Fruit fly (Drosophila melanogaster) whole organism, embryonic: ENCODE results near the gene CG13247.

ENCODE experiments used
- Abd-B ChIP-seq: fragments of 200-800 bp; sonication (Bioruptor generic); optimal IDR thresholded peaks from 2 replicates; lab custom pipeline; 2018; ENCODE audit warnings: missing biosample characterization, mild to moderate bottlenecking, missing genetic modification characterization, moderate library complexity
- BtbVII ChIP-seq: fragments of 200-800 bp; sonication (Bioruptor generic); optimal IDR thresholded peaks from 3 replicates; lab custom pipeline; 2017; ENCODE audit warnings: missing biosample characterization, mild to moderate bottlenecking, missing genetic modification characterization
- CG11085 ChIP-seq: fragments of 200-800 bp; sonication (Bioruptor generic); IDR thresholded peaks from 2 replicates; pipeline ENCODE4 v1.3.6; 2022; ENCODE audit warnings: missing biosample characterization, missing genetic modification characterization
- CG12104 ChIP-seq: fragments of 200-800 bp; sonication (Bioruptor generic); optimal IDR thresholded peaks from 3 replicates; lab custom pipeline; 2016; ENCODE audit warnings: missing biosample characterization, missing genetic modification characterization
- CG12744 ChIP-seq: fragments of 200-800 bp; sonication (Bioruptor generic); optimal IDR thresholded peaks from 2 replicates; lab custom pipeline; 2016; ENCODE audit warnings: missing biosample characterization, missing genetic modification characterization
- CG14014 ChIP-seq: fragments of 200-800 bp; sonication (Bioruptor generic); IDR thresholded peaks from 2 replicates; pipeline ENCODE4 v1.3.6; 2022; ENCODE audit warnings: missing biosample characterization, missing genetic modification characterization
- CG14050 ChIP-seq: fragments of 200-800 bp; sonication (Bioruptor generic); IDR thresholded peaks from 3 replicates; pipeline ENCODE4 v1.3.6; 2022; ENCODE audit warnings: missing biosample characterization, missing genetic modification characterization
- CG14965 ChIP-seq: fragments of 200-800 bp; sonication (Bioruptor generic); optimal IDR thresholded peaks from 2 replicates; lab custom pipeline; 2016; ENCODE audit warnings: missing biosample characterization, missing genetic modification characterization, borderline replicate concordance
- CG1529 ChIP-seq: fragments of 200-800 bp; sonication (Bioruptor generic); optimal IDR thresholded peaks from 3 replicates; lab custom pipeline; 2018; ENCODE audit warnings: missing biosample characterization, missing genetic modification characterization
- CG15479 ChIP-seq: fragments of 200-800 bp; sonication (Bioruptor generic); optimal IDR thresholded peaks from 3 replicates; lab custom pipeline; 2019; ENCODE audit warnings: missing biosample characterization, mild to moderate bottlenecking, missing genetic modification characterization, moderate library complexity
- CG15514 ChIP-seq: fragments of 200-800 bp; sonication (Bioruptor generic); optimal IDR thresholded peaks from 3 replicates; lab custom pipeline; 2017; ENCODE audit warnings: missing biosample characterization, missing genetic modification characterization, mild to moderate bottlenecking, moderate library complexity, missing genetic modification reagents
- CG15601 ChIP-seq: fragments of 200-800 bp; sonication (Bioruptor generic); optimal IDR thresholded peaks from 3 replicates; lab custom pipeline; 2019; ENCODE audit warnings: missing biosample characterization, mild to moderate bottlenecking, missing genetic modification characterization, moderate library complexity
- CG17385 ChIP-seq: fragments of 200-800 bp; sonication (Bioruptor generic); optimal IDR thresholded peaks from 3 replicates; lab custom pipeline; 2018; ENCODE audit warnings: missing biosample characterization, mild to moderate bottlenecking, missing genetic modification characterization
- CG30020 ChIP-seq: fragments of 200-800 bp; optimal IDR thresholded peaks from 2 replicates; lab custom pipeline; 2019; ENCODE audit warnings: missing biosample characterization, mild to moderate bottlenecking, missing genetic modification characterization, moderate library complexity
- CG3163 ChIP-seq: fragments of 200-800 bp; sonication (Bioruptor generic); optimal IDR thresholded peaks from 3 replicates; lab custom pipeline; 2016; ENCODE audit warnings: missing biosample characterization, missing genetic modification characterization
- CG3281 ChIP-seq: fragments of 200-800 bp; sonication (Bioruptor generic); optimal IDR thresholded peaks from 3 replicates; lab custom pipeline; 2017; ENCODE audit warnings: missing biosample characterization, mild to moderate bottlenecking, missing genetic modification characterization
- CG3726 ChIP-seq: fragments of 200-800 bp; sonication (Bioruptor generic); IDR thresholded peaks from 3 replicates; pipeline ENCODE4, ENCODE4 v1.3.6; 2022; ENCODE audit warnings: missing biosample characterization, missing genetic modification characterization
- CG3838 ChIP-seq: fragments of 200-800 bp; sonication (Bioruptor generic); optimal IDR thresholded peaks from 3 replicates; lab custom pipeline; 2016; ENCODE audit warnings: missing biosample characterization, missing genetic modification characterization
- CG42726 ChIP-seq: fragments of 200-800 bp; sonication (Bioruptor generic); IDR thresholded peaks from 2 replicates; pipeline ENCODE4 v1.3.6; 2022; ENCODE audit warnings: missing biosample characterization, missing genetic modification characterization; ENCODE audit not compliant: partially characterized antibody
- CG5953 ChIP-seq: fragments of 200-800 bp; sonication (Bioruptor generic); IDR thresholded peaks from 2 replicates; pipeline ENCODE4 v1.3.6; 2022; ENCODE audit warnings: missing biosample characterization, missing genetic modification characterization
- CG6654 ChIP-seq: fragments of 200-800 bp; sonication (Bioruptor generic); optimal IDR thresholded peaks from 2 replicates; lab custom pipeline; 2017; ENCODE audit warnings: missing biosample characterization, mild to moderate bottlenecking, missing genetic modification characterization
- CG6765 ChIP-seq: fragments of 200-800 bp; sonication (Bioruptor generic); optimal IDR thresholded peaks from 3 replicates; lab custom pipeline; 2017; ENCODE audit warnings: missing biosample characterization, mild to moderate bottlenecking, missing genetic modification characterization
- CG6854 ChIP-seq: fragments of 200-800 bp; sonication (Bioruptor generic); optimal IDR thresholded peaks from 3 replicates; lab custom pipeline; 2017; ENCODE audit warnings: missing biosample characterization, mild to moderate bottlenecking, missing genetic modification characterization
- CG8765 ChIP-seq: fragments of 200-800 bp; sonication (Bioruptor generic); IDR thresholded peaks from 2 replicates; pipeline ENCODE4 v1.3.6; 2022; ENCODE audit warnings: missing biosample characterization, missing genetic modification characterization
- CG8944 ChIP-seq: fragments of 200-800 bp; sonication (Bioruptor generic); optimal IDR thresholded peaks from 3 replicates; lab custom pipeline; 2016; ENCODE audit warnings: missing biosample characterization, missing genetic modification characterization
- CG9876 ChIP-seq: fragments of 200-800 bp; sonication (Bioruptor generic); optimal IDR thresholded peaks from 2 replicates; lab custom pipeline; 2016; ENCODE audit warnings: missing biosample characterization, missing genetic modification characterization
- CTCF ChIP-seq: fragments of 200-800 bp; sonication (Bioruptor generic); optimal IDR thresholded peaks from 2 replicates; lab custom pipeline; 2017; ENCODE audit warnings: missing biosample characterization, mild to moderate bottlenecking, missing genetic modification characterization, moderate library complexity
- CoRest ChIP-seq: fragments of 200-800 bp; sonication (Bioruptor generic); optimal IDR thresholded peaks from 3 replicates; lab custom pipeline; 2018; ENCODE audit warnings: missing biosample characterization, mild to moderate bottlenecking, missing genetic modification characterization, moderate library complexity
- CrebB ChIP-seq: fragments of 200-800 bp; sonication (Bioruptor generic); optimal IDR thresholded peaks from 3 replicates; lab custom pipeline; 2018; ENCODE audit warnings: missing biosample characterization, mild to moderate bottlenecking, missing genetic modification characterization
- D19B ChIP-seq: fragments of 200-800 bp; sonication (Bioruptor generic); optimal IDR thresholded peaks from 2 replicates; lab custom pipeline; 2017; ENCODE audit warnings: missing biosample characterization, mild to moderate bottlenecking, missing genetic modification characterization
- Deaf1 ChIP-seq: fragments of 200-800 bp; optimal IDR thresholded peaks from 3 replicates; lab custom pipeline; 2019; ENCODE audit warnings: missing biosample characterization, mild to moderate bottlenecking, missing genetic modification characterization, moderate library complexity
- Dll ChIP-seq: fragments of 200-800 bp; sonication (Bioruptor generic); IDR thresholded peaks from 4 replicates; pipeline ENCODE4 v1.3.6; 2022; ENCODE audit warnings: missing biosample characterization, missing genetic modification characterization; ENCODE audit not compliant: partially characterized antibody
- Drgx ChIP-seq: fragments of 200-800 bp; sonication (Bioruptor generic); IDR thresholded peaks from 2 replicates; pipeline ENCODE4 v1.3.6; 2022; ENCODE audit warnings: missing biosample characterization, missing genetic modification characterization
- ERR ChIP-seq: fragments of 200-800 bp; sonication (Bioruptor generic); optimal IDR thresholded peaks from 2 replicates; lab custom pipeline; 2016; ENCODE audit warnings: missing biosample characterization, missing genetic modification characterization
- Fer1 ChIP-seq: fragments of 200-800 bp; sonication (Bioruptor generic); optimal IDR thresholded peaks from 2 replicates; lab custom pipeline; 2017; ENCODE audit warnings: missing biosample characterization, mild to moderate bottlenecking, missing genetic modification characterization
- Fer3 ChIP-seq: fragments of 200-800 bp; sonication (Bioruptor generic); optimal IDR thresholded peaks from 2 replicates; lab custom pipeline; 2018; ENCODE audit warnings: missing biosample characterization, mild to moderate bottlenecking, missing genetic modification characterization, moderate library complexity
- Hsf ChIP-seq: fragments of 200-800 bp; sonication (Bioruptor generic); optimal IDR thresholded peaks from 3 replicates; lab custom pipeline; 2016; ENCODE audit warnings: missing biosample characterization, missing genetic modification characterization
- Mrtf ChIP-seq: fragments of 200-800 bp; sonication (Bioruptor generic); IDR thresholded peaks from 3 replicates; pipeline ENCODE4 v1.3.6; 2022; ENCODE audit warnings: missing biosample characterization, missing genetic modification characterization
- NK7.1 ChIP-seq: fragments of 200-800 bp; sonication (Bioruptor generic); optimal IDR thresholded peaks from 3 replicates; lab custom pipeline; 2016; ENCODE audit warnings: missing biosample characterization, missing genetic modification characterization
- Optix ChIP-seq: fragments of 200-800 bp; sonication (Bioruptor generic); IDR thresholded peaks from 3 replicates; pipeline ENCODE4 v1.3.6; 2022; ENCODE audit warnings: missing biosample characterization, missing genetic modification characterization
- Stat92E ChIP-seq, 3 experiments: fragments of >200 bp in 2 of 3; fragments of 200-800 bp in 1 of 3; sonication (Bioruptor generic) in 1 of 3; optimal IDR thresholded peaks; 2 replicates each; lab custom pipeline; 2017 to 2019; ENCODE audit warnings: missing biosample characterization in 3 of 3, missing genetic modification characterization in 3 of 3, mild to moderate bottlenecking in 1 of 3, moderate library complexity in 1 of 3
- Vsx1 ChIP-seq: fragments of 200-800 bp; sonication (Bioruptor generic); optimal IDR thresholded peaks from 2 replicates; lab custom pipeline; 2017; ENCODE audit warnings: missing biosample characterization, mild to moderate bottlenecking, missing genetic modification characterization, missing genetic modification reagents
- aop ChIP-seq: fragments of 200-800 bp; sonication (Bioruptor generic); IDR thresholded peaks from 2 replicates; pipeline ENCODE4 v1.3.6; 2022; ENCODE audit warnings: missing biosample characterization, missing genetic modification characterization
- ara ChIP-seq: fragments of 200-800 bp; sonication (Bioruptor generic); IDR thresholded peaks from 2 replicates; pipeline ENCODE4 v1.3.6; 2022; ENCODE audit warnings: missing biosample characterization, missing genetic modification characterization
- dan ChIP-seq: fragments of 200-800 bp; sonication (Bioruptor generic); IDR thresholded peaks from 2 replicates; pipeline ENCODE4 v1.3.6; 2022; ENCODE audit warnings: missing biosample characterization, missing genetic modification characterization
- ems ChIP-seq: fragments of 200-800 bp; sonication (Bioruptor generic); optimal IDR thresholded peaks from 3 replicates; lab custom pipeline; 2016; ENCODE audit warnings: missing biosample characterization, missing genetic modification characterization
- mld ChIP-seq: fragments of 200-800 bp; sonication (Bioruptor generic); IDR thresholded peaks from 3 replicates; pipeline ENCODE4 v1.3.6; 2022; ENCODE audit warnings: missing biosample characterization, missing genetic modification characterization; ENCODE audit not compliant: partially characterized antibody
- otp ChIP-seq: fragments of 200-800 bp; sonication (Bioruptor generic); IDR thresholded peaks from 3 replicates; pipeline ENCODE4, ENCODE4 v1.3.6; 2022; ENCODE audit warnings: missing biosample characterization, missing genetic modification characterization
- vvl ChIP-seq: fragments of 200-800 bp; sonication (Bioruptor generic); IDR thresholded peaks from 2 replicates; pipeline ENCODE4 v1.3.6; 2022; ENCODE audit warnings: missing biosample characterization, missing genetic modification characterization
- zf30C ChIP-seq: fragments of 200-800 bp; sonication (Bioruptor generic); optimal IDR thresholded peaks from 3 replicates; lab custom pipeline; 2018; ENCODE audit warnings: missing biosample characterization, mild to moderate bottlenecking, missing genetic modification characterization

CG13247 gene

dm6 chr3L:20399550-20400109 is 29.5 kb downstream of the CG13247 start (continued):
- TF ChIP-seq vvl (peak; percentile 90), Deaf1 (tag; lab: Kevin White, UChicago) (peak; percentile 73), CG1529 (GFP tag; lab: Kevin White, UChicago) (peak; percentile 74), CG15601 (peak; percentile 78), ems (peak; percentile 75), CG15479 (GFP tag; lab: Kevin White, UChicago) (peak; percentile 7), Fer3 (tag; lab: Kevin White, UChicago) (peak; percentile 89), CG12744 (GFP tag; lab: Kevin White, UChicago) (peak; percentile 78), Hsf (GFP tag; lab: Kevin White, UChicago) (peak; percentile 87), Stat92E (GFP tag; optimal IDR thresholded peaks at IDR 0.05; lab: Kevin White, UChicago) (no peak), Fer1 (GFP tag; lab: Kevin White, UChicago) (peak; percentile 88), CG3163 (GFP tag; lab: Kevin White, UChicago) (peak; percentile 50), CG9876 (GFP tag; lab: Kevin White, UChicago) (peak; percentile 62), Abd-B (GFP tag; lab: Kevin White, UChicago) (peak; percentile 84), CG30020 (tag; lab: Kevin White, UChicago) (peak; percentile 63), zf30C (GFP tag; lab: Kevin White, UChicago) (no peak), CrebB (peak; percentile 77), CG6765 (peak; percentile 85), Optix (GFP tag; lab: Robert Waterston, UW) (peak; percentile 64; the same call in 1 of the 3 replicates), CG3726 (GFP tag; lab: Robert Waterston, UW) (peak; percentile 68; the same call in 1 of the 3 replicates), CG8944 (GFP tag; lab: Kevin White, UChicago) (peak; percentile 72), Mrtf (GFP tag; lab: Robert Waterston, UW) (peak; percentile 78), CG6854 (GFP tag; lab: Kevin White, UChicago) (peak; percentile 66), Dll (GFP tag; lab: Robert Waterston, UW) (no peak), CG3281 (GFP tag; lab: Kevin White, UChicago) (peak; percentile 87), CG3838 (GFP tag; lab: Kevin White, UChicago) (peak; percentile 48), CG42726 (GFP tag; lab: Robert Waterston, UW) (no peak), CG12104 (peak; percentile 83), Drgx (GFP tag; lab: Robert Waterston, UW) (peak; percentile 92), ara (GFP tag; lab: Robert Waterston, UW) (peak; percentile 71), CG14014 (GFP tag; lab: Robert Waterston, UW) (peak; percentile 85), Vsx1 (GFP tag; lab: Kevin White, UChicago) (peak; percentile 68), BtbVII (GFP tag; lab: Kevin White, UChicago) (peak; percentile 78), CG5953 (GFP tag; lab: Robert Waterston, UW) (peak; percentile 68), D19B (GFP tag; lab: Kevin White, UChicago) (peak; percentile 68), aop (GFP tag; lab: Robert Waterston, UW) (no peak; the same call in 1 of the 2 replicates), CG14965 (GFP tag; lab: Kevin White, UChicago) (peak; percentile 45), CG15514 (GFP tag; lab: Kevin White, UChicago) (peak; percentile 78), ERR (GFP tag; lab: Kevin White, UChicago) (peak; percentile 62), CG11085 (GFP tag; lab: Robert Waterston, UW) (peak; percentile 77), NK7.1 (GFP tag; lab: Kevin White, UChicago) (peak; percentile 63), CoRest (tag; lab: Kevin White, UChicago) (peak; percentile 94), otp (peak; percentile 74; the same call in 1 of the 3 replicates), CG8765 (GFP tag; lab: Robert Waterston, UW) (peak; percentile 71; the same call in 1 of the 2 replicates), CTCF (GFP tag; lab: Kevin White, UChicago) (peak; percentile 33), dan (GFP tag; lab: Robert Waterston, UW) (no peak), CG17385 (GFP tag; lab: Kevin White, UChicago) (peak; percentile 85), mld (no peak), CG6654 (GFP tag; lab: Kevin White, UChicago) (peak; percentile 60), CG14050 (GFP tag; lab: Robert Waterston, UW) (peak; percentile 76)
